Worm (Caenorhabditis elegans) whole organism, L1 larva: ENCODE results near the gene Y73B6BL.270.
A peak's percentile ranks its signal among the peaks of the same experiment; 100 is the strongest.

Source experiments
- C04F5.9 ChIP-seq: sonication (generic microtip); optimal IDR thresholded peaks from 2 replicates; lab custom pipeline; 2016; ENCODE audit warnings: missing genetic modification characterization, missing compliant biosample characterization
- C16A3.4 ChIP-seq: fragments of 150-350 bp; optimal IDR thresholded peaks from 2 replicates; lab custom pipeline; 2014; ENCODE audit warnings: missing biosample characterization, missing genetic modification characterization
- C34B4.2 ChIP-seq: sonication (generic microtip); optimal IDR thresholded peaks from 2 replicates; lab custom pipeline; 2017; ENCODE audit warnings: mild to moderate bottlenecking, missing genetic modification characterization, missing compliant biosample characterization
- alr-1 ChIP-seq: fragments of 200-800 bp; sonication (Bioruptor generic); optimal IDR thresholded peaks from 2 replicates; lab custom pipeline; 2018; ENCODE audit warnings: borderline replicate concordance, mild to moderate bottlenecking, missing genetic modification characterization, missing compliant biosample characterization
- blmp-1 ChIP-seq: fragments of 150-350 bp; optimal IDR thresholded peaks from 2 replicates; lab custom pipeline; 2014; ENCODE audit warnings: missing biosample characterization, missing genetic modification characterization
- ceh-82 ChIP-seq, 3 experiments: fragments of 150-350 bp in 1 of 3; sonication (generic microtip) in 2 of 3; optimal IDR thresholded peaks; 2 replicates each; lab custom pipeline; 2014 to 2017; ENCODE audit warnings: missing biosample characterization in 3 of 3, missing genetic modification characterization in 3 of 3
- ceh-88 ChIP-seq: fragments of 200-800 bp; sonication (Bioruptor generic); IDR thresholded peaks from 2 replicates; pipeline ENCODE4 v1.3.6; 2022; ENCODE audit warnings: missing genetic modification characterization, missing compliant biosample characterization
- ceh-90 ChIP-seq: sonication (generic microtip); optimal IDR thresholded peaks from 2 replicates; lab custom pipeline; 2016; ENCODE audit warnings: missing genetic modification characterization, missing compliant biosample characterization
- ces-1 ChIP-seq: fragments of 150-350 bp; optimal IDR thresholded peaks from 2 replicates; lab custom pipeline; 2014; ENCODE audit warnings: missing biosample characterization, missing genetic modification reagents, missing genetic modification characterization
- dpl-1 ChIP-seq, 3 experiments: fragments of 150-350 bp in 2 of 3; sonication (generic microtip) in 1 of 3; optimal IDR thresholded peaks; 2 replicates each; lab custom pipeline; 2014 to 2017; ENCODE audit warnings: missing biosample characterization in 3 of 3, missing genetic modification characterization in 3 of 3, missing genetic modification reagents in 3 of 3
- efl-1 ChIP-seq, 4 experiments: fragments of 150-350 bp; optimal IDR thresholded peaks in 3 of 4; peaks in 1 of 4; 1 replicate in 1 of 4; 2 replicates in 3 of 4; lab custom pipeline; 2014; ENCODE audit warnings: missing biosample characterization in 2 of 4, missing genetic modification characterization in 2 of 4, missing genetic modification reagents in 2 of 4
- efl-3 ChIP-seq: fragments of 200-800 bp; sonication (Bioruptor generic); optimal IDR thresholded peaks from 2 replicates; lab custom pipeline; 2018; ENCODE audit warnings: mild to moderate bottlenecking, missing genetic modification characterization, missing compliant biosample characterization
- egl-13 ChIP-seq: sonication (generic microtip); optimal IDR thresholded peaks from 2 replicates; lab custom pipeline; 2016; ENCODE audit warnings: missing genotype, missing genetic modification reagents, missing genetic modification characterization, missing compliant biosample characterization
- egl-27 ChIP-seq, 2 experiments: fragments of 150-350 bp in 1 of 2; sonication (generic microtip); optimal IDR thresholded peaks; 3 replicates each; lab custom pipeline; 2017 to 2018; ENCODE audit warnings: missing biosample characterization in 2 of 2, missing genetic modification characterization in 2 of 2, missing genetic modification reagents in 2 of 2
- elt-2 ChIP-seq: sonication (generic microtip); optimal IDR thresholded peaks from 2 replicates; lab custom pipeline; 2016; ENCODE audit warnings: missing genetic modification characterization, mild to moderate bottlenecking, inconsistent platforms, missing compliant biosample characterization, missing genetic modification reagents
- fkh-4 ChIP-seq: sonication (generic microtip); optimal IDR thresholded peaks from 2 replicates; lab custom pipeline; 2016; ENCODE audit warnings: missing compliant biosample characterization, missing genetic modification characterization, borderline replicate concordance
- fos-1 ChIP-seq: fragments of 150-350 bp; optimal IDR thresholded peaks from 2 replicates; lab custom pipeline; 2014; ENCODE audit warnings: missing biosample characterization, missing genetic modification characterization
- grh-1 ChIP-seq: fragments of 200-800 bp; sonication (Bioruptor generic); IDR thresholded peaks from 2 replicates; pipeline ENCODE4 v1.3.6; 2022; ENCODE audit warnings: missing genetic modification reagents, missing genetic modification characterization, missing compliant biosample characterization
- hlh-4 ChIP-seq: sonication (generic microtip); optimal IDR thresholded peaks from 2 replicates; lab custom pipeline; 2016; ENCODE audit warnings: mild to moderate bottlenecking, missing genetic modification characterization, missing compliant biosample characterization
- irx-1 ChIP-seq: sonication (generic microtip); optimal IDR thresholded peaks from 2 replicates; lab custom pipeline; 2016; ENCODE audit warnings: missing genetic modification characterization, missing compliant biosample characterization
- lin-13 ChIP-seq: fragments of 150-350 bp; optimal IDR thresholded peaks from 2 replicates; lab custom pipeline; 2014; ENCODE audit warnings: missing biosample characterization, missing genetic modification reagents, missing genetic modification characterization
- lin-14 ChIP-seq: fragments of 200-800 bp; sonication (Bioruptor generic); optimal IDR thresholded peaks from 2 replicates; lab custom pipeline; 2018; ENCODE audit warnings: mild to moderate bottlenecking, missing genetic modification characterization, moderate library complexity, missing compliant biosample characterization
- lin-15B ChIP-seq: fragments of 150-350 bp; sonication (generic microtip); optimal IDR thresholded peaks from 3 replicates; lab custom pipeline; 2014; ENCODE audit warnings: missing biosample characterization, missing genetic modification characterization
- lir-3 ChIP-seq: sonication (generic microtip); optimal IDR thresholded peaks from 2 replicates; lab custom pipeline; 2016; ENCODE audit warnings: mild to moderate bottlenecking, missing genetic modification characterization, moderate library complexity, missing compliant biosample characterization; ENCODE audit not compliant: poor library complexity
- lsy-2 ChIP-seq, 2 experiments: fragments of 150-350 bp; optimal IDR thresholded peaks; 2 replicates each; lab custom pipeline; 2014; ENCODE audit warnings: missing biosample characterization in 2 of 2, missing genetic modification characterization in 2 of 2
- mab-9 ChIP-seq: fragments of 200-800 bp; sonication (Bioruptor generic); IDR thresholded peaks from 2 replicates; pipeline ENCODE4 v1.3.6; 2022; ENCODE audit warnings: missing genetic modification reagents, missing genetic modification characterization, missing compliant biosample characterization
- mdl-1 ChIP-seq, 2 experiments: fragments of 150-350 bp; optimal IDR thresholded peaks; 2 replicates each; lab custom pipeline; 2014 to 2017; ENCODE audit warnings: missing biosample characterization in 2 of 2, missing genetic modification characterization in 2 of 2, inconsistent platforms in 1 of 2
- mef-2 ChIP-seq: fragments of 150-350 bp; optimal IDR thresholded peaks from 2 replicates; lab custom pipeline; 2014; ENCODE audit warnings: missing biosample characterization, missing genetic modification characterization
- mep-1 ChIP-seq: fragments of 150-350 bp; optimal IDR thresholded peaks from 2 replicates; lab custom pipeline; 2014; ENCODE audit warnings: missing biosample characterization, missing genetic modification characterization
- nhr-19 ChIP-seq: fragments of 200-800 bp; sonication (Bioruptor generic); conservative IDR thresholded peaks from 2 replicates; pipeline ENCODE4 v1.3.6; 2022; ENCODE audit warnings: missing genetic modification characterization, missing compliant biosample characterization
- nhr-20 ChIP-seq: sonication (generic microtip); optimal IDR thresholded peaks from 2 replicates; lab custom pipeline; 2016; ENCODE audit warnings: mild to moderate bottlenecking, missing genetic modification characterization, missing compliant biosample characterization
- nhr-85 ChIP-seq: sonication (generic microtip); peaks from one replicate; lab custom pipeline; 2016; ENCODE audit warnings: missing genetic modification characterization, inconsistent platforms, missing compliant biosample characterization
- nhr-90 ChIP-seq: sonication (generic microtip); optimal IDR thresholded peaks from 2 replicates; lab custom pipeline; 2016; ENCODE audit warnings: mild to moderate bottlenecking, missing genetic modification characterization, missing compliant biosample characterization; ENCODE audit not compliant: poor library complexity
- pag-3 ChIP-seq: sonication (generic microtip); optimal IDR thresholded peaks from 2 replicates; lab custom pipeline; 2017; ENCODE audit warnings: missing genetic modification characterization, mild to moderate bottlenecking, missing compliant biosample characterization, antibody characterized with exemption, borderline replicate concordance; ENCODE audit not compliant: insufficient read depth
- pax-3 ChIP-seq: fragments of 200-800 bp; sonication (Bioruptor generic); optimal IDR thresholded peaks from 2 replicates; lab custom pipeline; 2018; ENCODE audit warnings: mild to moderate bottlenecking, missing genetic modification characterization, moderate library complexity, missing compliant biosample characterization
- pqm-1 ChIP-seq: sonication (generic microtip); optimal IDR thresholded peaks from 3 replicates; lab custom pipeline; 2017; ENCODE audit warnings: missing biosample characterization, missing genetic modification characterization
- skn-1 ChIP-seq: fragments of 150-350 bp; optimal IDR thresholded peaks from 2 replicates; lab custom pipeline; 2014; ENCODE audit warnings: missing biosample characterization, missing genetic modification characterization
- snpc-4 ChIP-seq: fragments of 150-350 bp; optimal IDR thresholded peaks from 2 replicates; lab custom pipeline; 2014; ENCODE audit warnings: missing biosample characterization, missing genetic modification characterization
- snu-23 ChIP-seq: sonication (generic microtip); optimal IDR thresholded peaks from 2 replicates; lab custom pipeline; 2016; ENCODE audit warnings: missing genetic modification characterization, missing compliant biosample characterization
- sptf-1 ChIP-seq: fragments of 150-350 bp; optimal IDR thresholded peaks from 2 replicates; lab custom pipeline; 2014; ENCODE audit warnings: missing biosample characterization, missing genetic modification characterization
- swsn-7 ChIP-seq: sonication (generic microtip); optimal IDR thresholded peaks from 2 replicates; lab custom pipeline; 2016; ENCODE audit warnings: missing genetic modification characterization, missing compliant biosample characterization
- tbx-2 ChIP-seq: sonication (generic microtip); optimal IDR thresholded peaks from 2 replicates; lab custom pipeline; 2016; ENCODE audit warnings: missing genetic modification characterization, missing compliant biosample characterization
- unc-62 ChIP-seq: fragments of 150-350 bp; optimal IDR thresholded peaks from 2 replicates; lab custom pipeline; 2014; ENCODE audit warnings: missing biosample characterization, missing genetic modification reagents, missing genetic modification characterization
- unc-86 ChIP-seq: sonication (generic microtip); optimal IDR thresholded peaks from 2 replicates; lab custom pipeline; 2016; ENCODE audit warnings: missing genetic modification characterization, missing compliant biosample characterization
- unc-98 ChIP-seq: fragments of 200-800 bp; sonication (Bioruptor generic); IDR thresholded peaks from 2 replicates; pipeline ENCODE4 v1.3.6; 2022; ENCODE audit warnings: missing genetic modification characterization, missing compliant biosample characterization
- vab-15 ChIP-seq: sonication (generic microtip); optimal IDR thresholded peaks from 2 replicates; lab custom pipeline; 2017; ENCODE audit warnings: missing genotype, mild to moderate bottlenecking, missing genetic modification characterization, missing compliant biosample characterization
- zag-1 ChIP-seq: fragments of 150-350 bp; optimal IDR thresholded peaks from 2 replicates; lab custom pipeline; 2014; ENCODE audit warnings: missing biosample characterization, missing genetic modification characterization
- zip-4 ChIP-seq: fragments of 200-800 bp; sonication (Bioruptor generic); optimal IDR thresholded peaks from 2 replicates; lab custom pipeline; 2018; ENCODE audit warnings: mild to moderate bottlenecking, missing genetic modification characterization, moderate library complexity, missing compliant biosample characterization

Y73B6BL.270 gene

DNA sequence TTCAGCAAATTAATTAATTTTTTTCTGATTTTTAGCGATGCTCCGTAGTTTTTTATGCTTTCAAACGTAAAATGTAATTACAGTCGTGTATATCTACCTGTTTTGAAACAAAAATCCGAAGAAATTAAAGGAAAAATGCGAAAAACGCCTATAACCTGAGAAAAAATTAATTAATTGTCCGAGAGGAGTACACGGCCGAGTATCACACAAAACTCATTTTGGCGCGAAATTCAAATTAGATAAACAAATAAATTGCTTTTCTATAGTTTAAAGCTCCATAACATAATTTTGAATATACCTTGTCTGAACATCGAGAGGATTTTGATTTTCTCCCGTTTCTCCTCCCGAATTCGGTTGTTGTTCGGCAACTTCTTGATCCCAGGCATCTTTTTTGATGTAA lies 4.3 kb downstream of the Y73B6BL.270 start (continued):
- TF ChIP-seq dpl-1 (GFP tag; optimal IDR thresholded peaks at IDR 0.05; lab: Kevin White, UChicago): peak; percentile 78 to 87 (median 85)
- TF ChIP-seq ceh-88 (GFP tag; lab: Robert Waterston, UW): no peak
- peak; percentile 7 for TF ChIP-seq fkh-4
- no peak for TF ChIP-seq pqm-1 (tag; lab: Kevin White, UChicago)
- no peak for TF ChIP-seq pag-3
- TF ChIP-seq lin-14: no peak
- TF ChIP-seq egl-13 (tag; lab: Kevin White, UChicago): peak; percentile 32
- no peak for TF ChIP-seq mab-9 (GFP tag; lab: Robert Waterston, UW)
- no peak for TF ChIP-seq mdl-1 (tag; optimal IDR thresholded peaks at IDR 0.05; lab: Kevin White, UChicago)
- TF ChIP-seq alr-1 (tag; lab: Kevin White, UChicago): no peak
- peak; percentile 57 for TF ChIP-seq lir-3 (tag; lab: Kevin White, UChicago)
- peak; percentile 59 for TF ChIP-seq irx-1 (tag; lab: Kevin White, UChicago)
- no peak for TF ChIP-seq efl-3
- peak; percentile 57 for TF ChIP-seq nhr-90 (tag; lab: Kevin White, UChicago)
- TF ChIP-seq snu-23: peak; percentile 37
- peak; percentile 22 for TF ChIP-seq nhr-20 (tag; lab: Kevin White, UChicago)
- peak; percentile 77 for TF ChIP-seq ceh-90
- peak; percentile 28 for TF ChIP-seq elt-2 (tag; lab: Kevin White, UChicago)
- peak; percentile 29; the same call in 1 of the 2 replicates for TF ChIP-seq nhr-19 (GFP tag; lab: Robert Waterston, UW)
- TF ChIP-seq tbx-2 (tag; lab: Kevin White, UChicago): peak; percentile 7
- TF ChIP-seq efl-1 (optimal IDR thresholded peaks at IDR 0.05; lab: Kevin White, UChicago): peak; percentile 90 to 92
- TF ChIP-seq efl-1 (GFP tag; optimal IDR thresholded peaks at IDR 0.05 in 1 of 2; lab: Kevin White, UChicago): peak; percentile 89 to 99
- peak; percentile 80 for TF ChIP-seq nhr-85
- no peak for TF ChIP-seq snpc-4 (tag; lab: Kevin White, UChicago)

DNA sequence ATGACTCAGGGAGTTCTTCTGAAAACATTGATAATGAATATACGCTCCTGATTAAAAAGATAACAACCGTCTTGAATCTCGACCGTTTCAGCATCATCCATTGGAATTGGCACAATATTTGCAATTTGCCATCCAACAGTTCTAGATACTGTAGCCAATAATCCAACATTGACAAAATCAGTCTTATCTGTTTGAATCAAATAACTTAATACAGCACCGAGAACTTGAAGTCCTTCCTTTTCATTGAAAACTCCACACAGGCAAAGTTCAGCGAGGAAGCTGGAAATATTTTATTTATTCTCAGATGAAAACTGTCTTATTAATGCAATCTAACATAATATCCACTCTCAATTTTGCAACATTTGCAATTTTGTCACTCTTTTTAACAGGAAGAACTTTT lies 7.1 kb downstream of the Y73B6BL.270 start:
- TF ChIP-seq pag-3 (no peak), egl-13 (tag; lab: Kevin White, UChicago) (no peak), mef-2 (tag; lab: Kevin White, UChicago) (no peak), unc-86 (no peak), hlh-4 (tag; lab: Kevin White, UChicago) (no peak), ceh-82 (tag; optimal IDR thresholded peaks at IDR 0.05; lab: Kevin White, UChicago) (no peak), pax-3 (tag; lab: Kevin White, UChicago) (no peak), grh-1 (GFP tag; lab: Robert Waterston, UW) (no peak), lin-15B (tag; lab: Kevin White, UChicago) (no peak), mab-9 (GFP tag; lab: Robert Waterston, UW) (no peak), lsy-2 (tag; optimal IDR thresholded peaks at IDR 0.05; lab: Kevin White, UChicago) (no peak), tbx-2 (tag; lab: Kevin White, UChicago) (no peak), unc-62 (GFP tag; lab: Kevin White, UChicago) (no peak), C04F5.9 (tag; lab: Kevin White, UChicago) (no peak), ces-1 (no peak), unc-98 (GFP tag; lab: Robert Waterston, UW) (no peak)

ce11 chrIV:6372993-6373392 lies 7.8 kb downstream of the Y73B6BL.270 start, which contains the start of gene smg-3:
TSS of gene smg-3 (minus strand) at chrIV:6373093.
- TF ChIP-seq C16A3.4 (no peak), zip-4 (GFP tag; lab: Kevin White, UChicago) (no peak), nhr-90 (tag; lab: Kevin White, UChicago) (no peak), sptf-1 (no peak), irx-1 (tag; lab: Kevin White, UChicago) (no peak), C34B4.2 (tag; lab: Kevin White, UChicago) (no peak), swsn-7 (no peak), pqm-1 (tag; lab: Kevin White, UChicago) (no peak), egl-27 (tag; optimal IDR thresholded peaks at IDR 0.05; lab: Kevin White, UChicago) (no peak), skn-1 (tag; lab: Kevin White, UChicago) (no peak), zag-1 (no peak), ceh-88 (GFP tag; lab: Robert Waterston, UW) (no peak), fos-1 (tag; lab: Kevin White, UChicago) (no peak), ceh-90 (no peak), grh-1 (GFP tag; lab: Robert Waterston, UW) (no peak), vab-15 (tag; lab: Kevin White, UChicago) (no peak), lin-13 (GFP tag; lab: Kevin White, UChicago) (no peak), mep-1 (tag; lab: Kevin White, UChicago) (no peak), blmp-1 (tag; lab: Kevin White, UChicago) (no peak)
